Worm (Caenorhabditis elegans) whole organism, mixed stage, embryonic: ENCODE results near the gene F58A3.3.

Experiments
- M03D4.4 ChIP-seq: sonication (generic microtip); optimal IDR thresholded peaks from 2 replicates; lab custom pipeline; 2017; ENCODE audit warnings: mild to moderate bottlenecking, missing genetic modification characterization, missing compliant biosample characterization
- bed-3 ChIP-seq: fragments of 200-800 bp; sonication (Bioruptor generic); optimal IDR thresholded peaks from 3 replicates; lab custom pipeline; 2018; ENCODE audit warnings: mild to moderate bottlenecking, missing genetic modification characterization, moderate library complexity, missing compliant biosample characterization
- blmp-1 ChIP-seq: fragments of 150-350 bp; optimal IDR thresholded peaks from 2 replicates; lab custom pipeline; 2014; ENCODE audit warnings: missing biosample characterization, missing genetic modification characterization
- ceh-39 ChIP-seq: fragments of 150-350 bp; optimal IDR thresholded peaks from 2 replicates; lab custom pipeline; 2014; ENCODE audit warnings: missing biosample characterization, missing genetic modification characterization
- ceh-43 ChIP-seq: fragments of 200-800 bp; sonication (Bioruptor generic); optimal IDR thresholded peaks from 2 replicates; lab custom pipeline; 2018; ENCODE audit warnings: mild to moderate bottlenecking, missing genetic modification characterization, moderate library complexity, missing compliant biosample characterization
- ceh-83 ChIP-seq: fragments of 200-800 bp; sonication (Bioruptor generic); optimal IDR thresholded peaks from 2 replicates; lab custom pipeline; 2018; ENCODE audit warnings: mild to moderate bottlenecking, missing genetic modification characterization, missing compliant biosample characterization
- ces-1 ChIP-seq: fragments of 150-350 bp; optimal IDR thresholded peaks from 2 replicates; lab custom pipeline; 2014; ENCODE audit warnings: missing biosample characterization, missing genetic modification reagents, missing genetic modification characterization
- cnd-1 ChIP-seq: fragments of 200-800 bp; sonication (Bioruptor generic); optimal IDR thresholded peaks from 2 replicates; lab custom pipeline; 2018; ENCODE audit warnings: mild to moderate bottlenecking, missing genetic modification characterization, missing compliant biosample characterization
- drap-1 ChIP-seq: fragments of 200-800 bp; sonication (Bioruptor generic); optimal IDR thresholded peaks from 3 replicates; lab custom pipeline; 2018; ENCODE audit warnings: mild to moderate bottlenecking, missing genetic modification characterization, missing compliant biosample characterization
- elt-1 ChIP-seq: sonication (generic microtip); optimal IDR thresholded peaks from 2 replicates; lab custom pipeline; 2017; ENCODE audit warnings: missing genetic modification characterization, mild to moderate bottlenecking, missing compliant biosample characterization, antibody characterized with exemption, moderate library complexity, borderline replicate concordance; ENCODE audit not compliant: insufficient read depth
- elt-3 ChIP-seq: fragments of 150-350 bp; optimal IDR thresholded peaks from 2 replicates; lab custom pipeline; 2014; ENCODE audit warnings: missing biosample characterization, missing genetic modification characterization
- flh-1 ChIP-seq: fragments of 200-800 bp; sonication (Bioruptor generic); optimal IDR thresholded peaks from 2 replicates; lab custom pipeline; 2018; ENCODE audit warnings: mild to moderate bottlenecking, missing genetic modification characterization, moderate library complexity, missing compliant biosample characterization
- ham-2 ChIP-seq: fragments of 200-800 bp; sonication (Bioruptor generic); optimal IDR thresholded peaks from 2 replicates; lab custom pipeline; 2018; ENCODE audit warnings: mild to moderate bottlenecking, missing genetic modification characterization, missing compliant biosample characterization
- hlh-1 ChIP-seq: fragments of 150-350 bp; optimal IDR thresholded peaks from 2 replicates; lab custom pipeline; 2014; ENCODE audit warnings: missing biosample characterization, missing genetic modification reagents, missing genetic modification characterization
- lin-13 ChIP-seq: fragments of 150-350 bp; optimal IDR thresholded peaks from 2 replicates; lab custom pipeline; 2014; ENCODE audit warnings: missing biosample characterization, missing genetic modification characterization
- lin-32 ChIP-seq: fragments of 200-800 bp; sonication (Bioruptor generic); optimal IDR thresholded peaks from 2 replicates; lab custom pipeline; 2018; ENCODE audit warnings: mild to moderate bottlenecking, missing genetic modification characterization, missing compliant biosample characterization
- lsy-2 ChIP-seq: fragments of 150-350 bp; optimal IDR thresholded peaks from 2 replicates; lab custom pipeline; 2014; ENCODE audit warnings: missing biosample characterization, missing genetic modification characterization
- mab-5 ChIP-seq: fragments of 150-350 bp; optimal IDR thresholded peaks from 2 replicates; lab custom pipeline; 2014; ENCODE audit warnings: missing biosample characterization, missing genetic modification characterization
- mep-1 ChIP-seq: fragments of 150-350 bp; optimal IDR thresholded peaks from 2 replicates; lab custom pipeline; 2017; ENCODE audit warnings: missing biosample characterization, missing genetic modification reagents, missing genetic modification characterization, inconsistent platforms
- mls-2 ChIP-seq: sonication (generic microtip); optimal IDR thresholded peaks from 2 replicates; lab custom pipeline; 2016; ENCODE audit warnings: mild to moderate bottlenecking, missing genetic modification characterization, moderate library complexity, missing compliant biosample characterization
- nhr-12 ChIP-seq: fragments of 150-350 bp; optimal IDR thresholded peaks from 2 replicates; lab custom pipeline; 2014; ENCODE audit warnings: missing biosample characterization, missing genetic modification characterization
- nhr-2 ChIP-seq: fragments of 150-350 bp; optimal IDR thresholded peaks from 2 replicates; lab custom pipeline; 2014; ENCODE audit warnings: missing biosample characterization, missing genetic modification characterization
- nhr-237 ChIP-seq: fragments of 150-350 bp; optimal IDR thresholded peaks from 2 replicates; lab custom pipeline; 2014; ENCODE audit warnings: missing biosample characterization, missing genetic modification characterization
- nhr-28 ChIP-seq: fragments of 150-350 bp; optimal IDR thresholded peaks from 2 replicates; lab custom pipeline; 2014; ENCODE audit warnings: missing biosample characterization, missing genetic modification characterization
- pha-4 ChIP-seq: fragments of 150-350 bp; optimal IDR thresholded peaks from 2 replicates; lab custom pipeline; 2018; ENCODE audit warnings: missing biosample characterization, missing genetic modification reagents, missing genetic modification characterization
- sem-2 ChIP-seq: fragments of 200-800 bp; sonication (Bioruptor generic); optimal IDR thresholded peaks from 2 replicates; lab custom pipeline; 2018; ENCODE audit warnings: mild to moderate bottlenecking, missing genetic modification characterization, missing compliant biosample characterization
- snpc-4 ChIP-seq: fragments of 150-350 bp; optimal IDR thresholded peaks from 2 replicates; lab custom pipeline; 2014; ENCODE audit warnings: missing biosample characterization, missing genetic modification characterization
- sptf-1 ChIP-seq: sonication (generic microtip); optimal IDR thresholded peaks from 2 replicates; lab custom pipeline; 2017; ENCODE audit warnings: mild to moderate bottlenecking, missing genetic modification characterization, moderate library complexity, missing compliant biosample characterization
- tbx-8 ChIP-seq: fragments of 200-800 bp; sonication (Bioruptor generic); optimal IDR thresholded peaks from 2 replicates; lab custom pipeline; 2018; ENCODE audit warnings: mild to moderate bottlenecking, missing genetic modification characterization, moderate library complexity, missing compliant biosample characterization
- unc-120 ChIP-seq: sonication (generic microtip); optimal IDR thresholded peaks from 2 replicates; lab custom pipeline; 2017; ENCODE audit warnings: missing genetic modification characterization, missing compliant biosample characterization; ENCODE audit not compliant: poor library complexity, severe bottlenecking
- unc-39 ChIP-seq: fragments of 150-350 bp; optimal IDR thresholded peaks from 2 replicates; lab custom pipeline; 2014; ENCODE audit warnings: missing biosample characterization, missing genetic modification characterization
- unc-62 ChIP-seq: fragments of 150-350 bp; optimal IDR thresholded peaks from 2 replicates; lab custom pipeline; 2014; ENCODE audit warnings: missing biosample characterization, missing genetic modification reagents, missing genetic modification characterization
- zip-8 ChIP-seq: fragments of 150-350 bp; optimal IDR thresholded peaks from 2 replicates; lab custom pipeline; 2014; ENCODE audit warnings: missing biosample characterization, missing genetic modification characterization
- ztf-11 ChIP-seq: fragments of 150-350 bp; optimal IDR thresholded peaks from 2 replicates; lab custom pipeline; 2014; ENCODE audit warnings: missing biosample characterization, missing genetic modification characterization

F58A3.3 gene

DNA sequence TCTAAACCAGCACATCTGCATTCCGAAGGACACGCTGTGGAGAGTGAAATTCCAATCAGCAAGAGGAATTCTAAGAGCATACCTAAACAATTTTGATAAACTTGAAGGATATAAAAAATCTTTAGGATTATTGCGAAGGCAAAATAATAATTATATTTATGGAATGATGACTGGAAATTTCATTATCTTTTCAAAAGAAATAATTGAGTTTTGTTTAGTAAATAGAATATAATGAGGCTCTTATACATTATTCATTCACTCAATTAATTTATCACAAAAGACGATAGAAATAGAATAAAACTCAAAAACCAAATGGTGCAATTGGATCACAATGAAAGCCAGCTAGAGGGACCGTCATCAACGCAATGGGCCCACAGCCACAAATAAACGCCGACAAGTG lies 33.3 kb upstream of the F58A3.3 start, which contains the start of gene pxn-2:
Gene pxn-2 (minus strand): TSS at position 101 of the 400 bp plus-strand sequence.
- TF ChIP-seq M03D4.4 (no peak), lin-13 (tag; lab: Kevin White, UChicago) (no peak), sptf-1 (tag; lab: Kevin White, UChicago) (no peak), mep-1 (tag; lab: Kevin White, UChicago) (no peak), ces-1 (GFP tag; lab: Kevin White, UChicago) (peak; percentile 38), hlh-1 (tag; lab: Kevin White, UChicago) (no peak)

DNA sequence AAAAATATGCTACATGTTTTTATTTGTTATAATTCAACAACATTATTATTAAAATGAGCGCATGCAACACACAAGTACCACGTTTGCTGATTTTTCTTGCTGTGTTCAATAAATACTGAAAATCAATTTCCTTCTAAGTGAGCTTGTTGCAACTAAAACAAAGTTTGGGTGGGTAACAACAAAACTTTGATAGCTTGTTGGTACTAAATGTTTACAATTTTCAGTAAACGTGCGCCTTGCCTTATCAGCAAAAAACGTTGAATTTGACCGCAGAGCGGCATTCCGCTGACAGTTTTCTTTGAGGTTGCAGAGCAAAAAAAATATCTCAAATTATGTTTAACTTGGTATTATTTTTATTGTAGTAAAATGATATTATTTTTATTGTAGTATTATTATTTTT lies 31.1 kb upstream of the F58A3.3 start:
- no peak for TF ChIP-seq ceh-39 (tag; lab: Kevin White, UChicago)
- no peak for TF ChIP-seq lsy-2 (tag; lab: Kevin White, UChicago)
- TF ChIP-seq snpc-4 (tag; lab: Kevin White, UChicago) = no peak

ce11 chrX:10982051-10982450 lies 30.4 kb upstream of the F58A3.3 start, which contains the start of gene ver-4:
ver-4 (plus strand) TSS chrX:10982351.
- TF ChIP-seq sptf-1 (tag; lab: Kevin White, UChicago) = no peak
- no peak for TF ChIP-seq ces-1 (GFP tag; lab: Kevin White, UChicago)
- no peak for TF ChIP-seq mls-2 (tag; lab: Kevin White, UChicago)
- TF ChIP-seq blmp-1 = no peak
- TF ChIP-seq unc-120 (tag; lab: Kevin White, UChicago) = no peak
- TF ChIP-seq ceh-83 = no peak
- TF ChIP-seq elt-1 (tag; lab: Kevin White, UChicago) = no peak
- TF ChIP-seq nhr-237 = no peak
- TF ChIP-seq ztf-11 (tag; lab: Kevin White, UChicago) = no peak
- no peak for TF ChIP-seq unc-39 (tag; lab: Kevin White, UChicago)
- no peak for TF ChIP-seq sem-2 (GFP tag; lab: Kevin White, UChicago)

ce11 chrX:10989286-10989685 lies 23.2 kb upstream of the F58A3.3 start:
- no peak for TF ChIP-seq ztf-11 (tag; lab: Kevin White, UChicago)
- no peak for TF ChIP-seq lin-13 (tag; lab: Kevin White, UChicago)
- TF ChIP-seq elt-1 (tag; lab: Kevin White, UChicago) = no peak
- no peak for TF ChIP-seq mls-2 (tag; lab: Kevin White, UChicago)
- TF ChIP-seq unc-120 (tag; lab: Kevin White, UChicago) = no peak
- TF ChIP-seq snpc-4 (tag; lab: Kevin White, UChicago) = no peak
- no peak for TF ChIP-seq nhr-28 (tag; lab: Kevin White, UChicago)
- no peak for TF ChIP-seq bed-3 (GFP tag; lab: Kevin White, UChicago)
- no peak for TF ChIP-seq flh-1
- TF ChIP-seq nhr-237 = no peak
- no peak for TF ChIP-seq mab-5
- TF ChIP-seq ces-1 (GFP tag; lab: Kevin White, UChicago) = no peak
- no peak for TF ChIP-seq unc-39 (tag; lab: Kevin White, UChicago)
- no peak for TF ChIP-seq lin-32
- TF ChIP-seq ham-2 (GFP tag; lab: Kevin White, UChicago) = no peak
- TF ChIP-seq lsy-2 (tag; lab: Kevin White, UChicago) = no peak
- TF ChIP-seq mep-1 (tag; lab: Kevin White, UChicago) = no peak
- peak; percentile 78 for TF ChIP-seq zip-8 (tag; lab: Kevin White, UChicago)
- no peak for TF ChIP-seq drap-1 (GFP tag; lab: Kevin White, UChicago)
- TF ChIP-seq ceh-83 = peak; percentile 16
- TF ChIP-seq unc-62 = no peak
- TF ChIP-seq cnd-1 (tag; lab: Kevin White, UChicago) = no peak
- peak; percentile 76 for TF ChIP-seq hlh-1 (tag; lab: Kevin White, UChicago)
- TF ChIP-seq nhr-2 (tag; lab: Kevin White, UChicago) = peak; percentile 81
- no peak for TF ChIP-seq M03D4.4
- no peak for TF ChIP-seq sem-2 (GFP tag; lab: Kevin White, UChicago)

ce11 chrX:10990159-10990854 lies 22.1 kb upstream of the F58A3.3 start:
- TF ChIP-seq sptf-1 (tag; lab: Kevin White, UChicago) (peak; percentile 61), nhr-28 (tag; lab: Kevin White, UChicago) (no peak), drap-1 (GFP tag; lab: Kevin White, UChicago) (no peak), nhr-2 (tag; lab: Kevin White, UChicago) (peak; percentile 96), nhr-12 (tag; lab: Kevin White, UChicago) (no peak), elt-3 (tag; lab: Kevin White, UChicago) (peak; percentile 25), lin-32 (no peak), unc-62 (peak; percentile 8), elt-1 (tag; lab: Kevin White, UChicago) (peak; percentile 3), lsy-2 (tag; lab: Kevin White, UChicago) (no peak), bed-3 (GFP tag; lab: Kevin White, UChicago) (no peak), ceh-83 (no peak), mab-5 (no peak), lin-13 (tag; lab: Kevin White, UChicago) (no peak), hlh-1 (tag; lab: Kevin White, UChicago) (no peak), snpc-4 (tag; lab: Kevin White, UChicago) (no peak), pha-4 (peak; percentile 15), mls-2 (tag; lab: Kevin White, UChicago) (peak; percentile 75), ceh-43 (GFP tag; lab: Kevin White, UChicago) (peak; percentile 23), nhr-237 (no peak), M03D4.4 (peak; percentile 24), ham-2 (GFP tag; lab: Kevin White, UChicago) (peak; percentile 84), blmp-1 (no peak), zip-8 (tag; lab: Kevin White, UChicago) (no peak), tbx-8 (GFP tag; lab: Kevin White, UChicago) (no peak), cnd-1 (tag; lab: Kevin White, UChicago) (peak; percentile 28), sem-2 (GFP tag; lab: Kevin White, UChicago) (no peak)
- TF ChIP-seq, all 35 proteins: peak for 11
